Worm (Caenorhabditis elegans) whole organism, midembryonic: ENCODE results near the gene gex-3.

Source experiments
- T22C8.4 ChIP-seq: fragments of 200-800 bp; sonication (Bioruptor generic); IDR thresholded peaks from 2 replicates; pipeline ENCODE4 v1.3.6; 2022; ENCODE audit warnings: missing genetic modification characterization, missing compliant biosample characterization
- cog-1 ChIP-seq: sonication (generic microtip); optimal IDR thresholded peaks from 2 replicates; lab custom pipeline; 2016; ENCODE audit warnings: missing genetic modification characterization, missing compliant biosample characterization
- flt-1 ChIP-seq: fragments of 200-800 bp; sonication (Bioruptor generic); IDR thresholded peaks from 2 replicates; pipeline ENCODE4 v1.3.6; 2022; ENCODE audit warnings: missing genetic modification characterization, missing compliant biosample characterization
- klf-2 ChIP-seq: fragments of 200-800 bp; sonication (Bioruptor generic); conservative IDR thresholded peaks from 2 replicates; pipeline ENCODE4 v1.3.6; 2022; ENCODE audit warnings: missing genetic modification reagents, missing genetic modification characterization, missing compliant biosample characterization
- med-1 ChIP-seq: sonication (generic microtip); optimal IDR thresholded peaks from 2 replicates; lab custom pipeline; 2017; ENCODE audit warnings: missing genetic modification characterization, mild to moderate bottlenecking, missing compliant biosample characterization, antibody characterized with exemption, missing genetic modification reagents; ENCODE audit not compliant: insufficient read depth
- ref-1 ChIP-seq: fragments of 200-800 bp; sonication (Bioruptor generic); conservative IDR thresholded peaks from 2 replicates; pipeline ENCODE4 v1.3.6; 2022; ENCODE audit warnings: missing genetic modification reagents, missing genetic modification characterization, missing compliant biosample characterization
- tab-1 ChIP-seq: fragments of 200-800 bp; sonication (Bioruptor generic); IDR thresholded peaks from 2 replicates; pipeline ENCODE4 v1.3.6; 2022; ENCODE audit warnings: missing genetic modification characterization, missing compliant biosample characterization
- ztf-23 ChIP-seq: fragments of 200-800 bp; sonication (Bioruptor generic); IDR thresholded peaks from 2 replicates; pipeline ENCODE4 v1.3.6; 2022; ENCODE audit warnings: missing genetic modification reagents, missing genetic modification characterization, missing compliant biosample characterization
- ztf-29 ChIP-seq: fragments of 200-800 bp; sonication (Bioruptor generic); IDR thresholded peaks from 2 replicates; pipeline ENCODE4 v1.3.6; 2022; ENCODE audit warnings: missing genetic modification reagents, missing genetic modification characterization, missing compliant biosample characterization

- TF ChIP-seq ref-1 (GFP tag; lab: Robert Waterston, UW): no peak
- TF ChIP-seq cog-1 (tag; lab: Kevin White, UChicago): no peak
- no peak for TF ChIP-seq flt-1
- no peak for TF ChIP-seq tab-1
- no peak for TF ChIP-seq med-1 (GFP tag; lab: Kevin White, UChicago)
- TF ChIP-seq T22C8.4 (GFP tag; lab: Robert Waterston, UW): no peak
- no peak for TF ChIP-seq ztf-23 (GFP tag; lab: Robert Waterston, UW)
- TF ChIP-seq ztf-29 (GFP tag; lab: Robert Waterston, UW): no peak
- no peak for TF ChIP-seq klf-2 (GFP tag; lab: Robert Waterston, UW)
Measured at ce11 chrIV:12456613-12457012, 52.4 kb downstream of the gex-3 start, which contains the start of gene C25G4.7.
